Worm (Caenorhabditis elegans): ENCODE measurements around the gene F13H10.1.
A peak's percentile ranks its signal among the peaks of the same experiment; 100 is the strongest.
"Not testable (repeated sequence)": the region's sequence is repeated elsewhere in the genome, so short reads cannot be mapped to it uniquely, and the experiment has no call there.

F13H10.1 gene

ce11 chrIV:10985568-10986035 is 18.8 kb upstream of the F13H10.1 start, which contains the start of gene cyb-2.1:
Gene cyb-2.1 (plus strand): TSS chrIV:10985985.
- TF ChIP-seq him-1 (tag; optimal IDR thresholded peaks at IDR 0.05) (no peak), W03F9.2 (tag; optimal IDR thresholded peaks at IDR 0.05) (no peak), dao-5 (tag; optimal IDR thresholded peaks at IDR 0.05) (no peak)

DNA sequence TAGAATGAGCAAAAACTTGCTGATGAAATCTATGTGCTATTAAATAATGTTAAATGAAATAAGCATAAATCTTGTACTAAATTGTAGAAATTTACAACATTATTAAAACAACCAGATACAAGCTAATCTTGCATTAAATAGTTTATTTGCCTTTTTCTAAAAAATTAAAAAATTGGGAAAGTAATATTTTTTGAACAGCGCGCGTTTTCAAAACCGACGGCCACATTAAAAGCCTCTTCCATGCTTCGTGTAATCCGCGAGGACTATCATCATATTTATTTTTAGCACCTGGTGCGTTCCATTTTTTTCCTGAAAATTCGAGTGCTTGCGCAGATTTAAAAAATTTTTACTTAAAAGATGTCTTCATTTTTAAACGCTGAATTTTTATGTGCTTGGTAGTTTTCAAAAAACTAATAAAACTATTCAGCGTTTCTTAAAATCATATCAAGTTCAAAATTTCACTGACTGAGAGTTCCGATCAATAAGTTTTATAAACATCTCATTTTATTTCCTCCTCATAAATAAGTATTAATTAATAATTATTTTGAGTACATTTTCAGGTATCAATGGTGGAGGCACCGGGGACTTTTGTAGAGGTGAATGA is 16.9 kb upstream of the F13H10.1 start, which contains the start of gene Y43E12A.3:
Gene Y43E12A.3, plus strand, starts transcription at position 554 of the 604 bp plus-strand sequence.
- not testable (repeated sequence) for TF ChIP-seq W03F9.2, dao-5, him-1 (tag; optimal IDR thresholded peaks at IDR 0.05)

DNA sequence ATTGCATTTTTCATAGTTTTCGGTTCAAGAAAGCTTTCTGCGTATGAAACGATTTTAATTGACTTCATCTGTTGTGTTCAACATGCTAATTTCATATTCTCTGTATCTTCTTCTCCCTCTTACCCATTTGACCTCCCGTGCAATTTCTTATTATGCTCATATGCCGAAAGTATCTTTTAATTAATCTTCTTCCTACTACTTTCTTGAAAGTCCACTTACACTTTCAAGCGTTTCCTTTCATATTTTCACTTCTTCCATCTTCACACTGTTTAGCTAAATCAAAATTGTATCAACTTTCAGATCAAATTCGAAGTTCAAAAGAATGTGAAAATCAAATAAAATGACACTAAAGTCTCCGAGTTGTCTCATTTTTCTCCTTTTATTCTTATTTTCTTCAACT is 13.7 kb upstream of the F13H10.1 start, which contains the start of gene F13H10.5:
Gene F13H10.5, plus strand, starts transcription at position 301 of the 400 bp plus-strand sequence.
- TF ChIP-seq dao-5 (tag; optimal IDR thresholded peaks at IDR 0.05) (no peak), him-1 (tag; optimal IDR thresholded peaks at IDR 0.05) (no peak), W03F9.2 (tag; optimal IDR thresholded peaks at IDR 0.05) (no peak)

DNA sequence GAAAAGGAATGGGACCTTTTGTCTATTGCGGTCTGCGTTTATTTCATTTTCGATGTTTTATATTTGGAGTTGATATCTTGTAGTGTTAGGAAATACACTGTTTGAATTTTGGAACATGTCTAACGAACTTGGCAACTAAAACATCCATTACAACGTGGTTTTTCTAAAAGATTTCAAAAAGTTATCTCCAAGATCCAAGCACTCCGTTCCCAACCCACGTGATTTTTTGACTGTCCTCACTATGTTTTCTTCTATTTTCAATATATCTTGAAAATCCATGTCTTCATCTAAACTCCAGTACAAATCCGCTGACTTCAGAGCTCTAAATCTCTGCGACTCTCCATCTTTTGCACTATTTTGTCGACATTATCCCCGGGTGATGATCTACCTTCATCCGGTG is 2.8 kb upstream of the F13H10.1 start, which contains the start of gene F13H10.9:
Gene F13H10.9, plus strand, starts transcription at position 301 of the 400 bp plus-strand sequence.
- no peak for TF ChIP-seq W03F9.2 (tag; optimal IDR thresholded peaks at IDR 0.05)
- no peak for TF ChIP-seq dao-5 (tag; optimal IDR thresholded peaks at IDR 0.05)
- no peak for TF ChIP-seq him-1 (tag; optimal IDR thresholded peaks at IDR 0.05)

- TF ChIP-seq dao-5 (tag; optimal IDR thresholded peaks at IDR 0.05) (no peak), W03F9.2 (tag; optimal IDR thresholded peaks at IDR 0.05) (no peak), him-1 (tag; optimal IDR thresholded peaks at IDR 0.05) (no peak)
Measured at ce11 chrIV:11006383-11006782, 2.0 kb downstream of the F13H10.1 start.

DNA sequence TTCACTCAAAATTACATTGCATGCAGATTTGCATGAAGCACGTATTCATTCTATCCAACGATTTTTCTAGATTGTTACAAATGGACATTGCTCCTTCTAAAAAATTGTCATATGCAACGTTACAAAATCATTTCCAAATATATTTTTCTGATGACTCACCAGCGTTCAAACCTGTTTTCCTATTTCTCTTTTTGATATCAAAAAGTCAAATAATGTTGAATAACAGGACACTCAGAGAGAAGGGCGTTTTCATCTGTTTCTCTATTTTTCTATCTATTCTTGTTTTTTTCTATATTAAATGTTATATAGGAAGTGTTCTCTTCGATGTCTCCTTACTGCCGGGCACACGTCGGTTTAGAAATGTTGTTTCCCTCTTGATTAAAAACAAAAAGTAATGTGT is 2.5 kb downstream of the F13H10.1 start:
- TF ChIP-seq dao-5 (tag; optimal IDR thresholded peaks at IDR 0.05): no peak

DNA sequence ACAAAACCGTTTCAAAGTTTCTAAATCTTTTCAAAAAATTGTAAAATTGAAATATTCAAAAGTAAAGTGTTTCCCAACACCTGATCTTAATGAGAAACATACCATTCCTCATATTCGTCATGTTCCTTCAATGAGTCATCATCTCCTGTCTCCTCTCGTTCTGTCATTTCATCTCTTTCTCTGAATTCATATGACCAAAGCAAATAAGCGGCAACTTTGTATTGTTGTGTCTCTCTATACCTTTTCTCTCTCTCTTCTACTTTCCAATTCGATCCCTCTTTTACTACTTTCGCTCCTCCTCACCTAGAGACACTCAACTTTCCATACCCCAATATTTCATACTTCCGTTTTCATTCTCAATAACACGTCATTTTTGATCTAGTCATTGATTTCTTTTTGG is 3.9 kb downstream of the F13H10.1 start:
- TF ChIP-seq W03F9.2 (tag; optimal IDR thresholded peaks at IDR 0.05) (no peak), him-1 (tag; optimal IDR thresholded peaks at IDR 0.05) (no peak), dao-5 (tag; optimal IDR thresholded peaks at IDR 0.05) (no peak)

ce11 chrIV:11008996-11009395 is 4.6 kb downstream of the F13H10.1 start, which contains the start of gene F13H10.6:
Gene F13H10.6 (plus strand): TSS chrIV:11009296.
- TF ChIP-seq dao-5 (tag; optimal IDR thresholded peaks at IDR 0.05) (no peak), W03F9.2 (tag; optimal IDR thresholded peaks at IDR 0.05) (no peak), him-1 (tag; optimal IDR thresholded peaks at IDR 0.05) (no peak)

DNA sequence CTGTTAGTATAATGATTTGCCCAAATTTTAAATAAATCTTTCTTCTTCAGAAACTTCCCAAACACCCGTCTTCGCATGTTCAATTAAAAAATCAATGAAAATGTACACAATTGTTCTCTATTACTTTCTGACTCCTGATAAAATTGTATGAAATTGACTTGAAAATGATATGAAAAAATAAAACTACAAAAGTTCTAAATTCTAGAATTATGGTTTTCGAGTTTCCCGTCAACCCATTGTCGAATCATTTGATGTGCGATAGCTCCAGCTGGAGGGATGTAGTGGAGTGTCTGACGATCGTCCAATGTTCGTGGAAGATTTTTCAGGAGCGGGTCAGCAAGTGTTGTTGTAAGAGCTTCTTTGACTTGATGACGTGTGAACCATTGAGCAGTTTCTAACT is 5.6 kb downstream of the F13H10.1 start:
- TF ChIP-seq him-1 (tag; optimal IDR thresholded peaks at IDR 0.05) (no peak), dao-5 (tag; optimal IDR thresholded peaks at IDR 0.05) (no peak), W03F9.2 (tag; optimal IDR thresholded peaks at IDR 0.05) (no peak)

DNA sequence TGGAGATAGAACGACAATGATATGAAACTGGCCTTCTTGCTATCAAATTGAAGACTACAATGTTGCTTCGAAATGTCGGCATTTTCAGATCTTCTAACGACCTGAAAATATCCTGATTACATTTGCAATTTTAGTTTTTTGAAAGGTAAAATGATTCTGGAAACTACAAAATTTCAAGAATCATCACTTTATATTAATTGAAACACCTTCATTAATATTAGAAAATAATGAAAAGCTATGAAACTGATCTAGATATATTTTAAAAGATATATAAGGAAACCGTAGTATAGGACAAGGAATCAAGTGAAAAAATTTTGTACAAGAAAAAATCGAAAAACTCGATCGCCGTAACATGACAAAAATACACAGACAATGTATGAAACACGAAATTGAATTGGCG is 7.5 kb downstream of the F13H10.1 start, which contains the start of gene ndx-9:
Gene ndx-9, minus strand, starts transcription at position 101 of the 400 bp plus-strand sequence.
- no peak for TF ChIP-seq dao-5 (tag; optimal IDR thresholded peaks at IDR 0.05)
- no peak for TF ChIP-seq W03F9.2 (tag; optimal IDR thresholded peaks at IDR 0.05)
- no peak for TF ChIP-seq him-1 (tag; optimal IDR thresholded peaks at IDR 0.05)

DNA sequence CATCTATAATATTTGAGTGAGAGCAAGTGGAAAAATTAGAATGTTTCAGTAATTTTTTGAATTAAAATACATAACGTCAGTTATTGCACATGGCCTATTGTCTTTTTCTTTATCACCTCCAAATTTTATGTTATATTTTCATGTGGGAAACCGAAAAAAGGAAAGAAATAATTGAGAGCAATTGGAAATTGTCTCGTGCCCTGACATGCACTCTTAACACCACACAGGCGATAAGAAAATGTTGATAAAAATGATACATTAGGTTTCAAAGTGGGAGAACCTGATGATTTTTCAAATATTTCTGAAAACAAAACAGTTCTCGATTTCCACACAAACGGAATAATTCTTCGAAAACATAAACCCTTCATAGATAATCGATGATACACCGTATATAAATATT is 11.5 kb downstream of the F13H10.1 start, which contains the start of gene F13H10.3:
Gene F13H10.3, minus strand, starts transcription at position 73 of the 400 bp plus-strand sequence.
- no peak for TF ChIP-seq W03F9.2 (tag; optimal IDR thresholded peaks at IDR 0.05)
- no peak for TF ChIP-seq dao-5 (tag; optimal IDR thresholded peaks at IDR 0.05)
- TF ChIP-seq him-1 (tag; optimal IDR thresholded peaks at IDR 0.05): no peak

DNA sequence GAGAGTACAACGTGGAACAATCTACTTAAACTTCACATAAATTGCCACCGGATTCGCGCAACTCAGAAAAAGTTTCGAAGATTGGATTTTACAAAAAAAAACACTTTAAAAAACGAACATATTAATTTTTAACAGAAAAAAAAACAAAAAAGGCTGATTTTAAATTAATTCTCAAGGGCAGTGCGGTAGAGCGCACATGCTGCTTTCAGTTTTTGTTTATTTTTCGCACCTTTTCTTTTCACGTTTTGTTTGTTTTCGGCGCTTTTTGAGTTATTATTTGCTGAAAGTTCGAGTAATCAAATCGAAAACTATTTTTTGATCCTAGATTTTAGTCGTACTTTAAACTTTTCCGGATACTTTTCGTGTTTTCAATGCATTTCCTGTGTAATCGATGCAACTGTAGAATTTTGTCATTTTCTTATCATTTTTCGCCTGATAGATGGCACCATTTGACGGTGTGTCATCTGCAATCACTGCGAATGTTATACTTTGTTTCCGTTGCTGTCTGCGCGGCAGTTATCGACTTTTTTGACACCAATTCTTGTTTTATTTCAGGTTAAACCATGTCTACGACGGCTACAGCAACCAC is 15.7 kb downstream of the F13H10.1 start, which contains the start of gene F13H10.8:
Gene F13H10.8, plus strand, starts transcription at position 556 of the 589 bp plus-strand sequence.
- TF ChIP-seq dao-5 (tag; optimal IDR thresholded peaks at IDR 0.05): no peak
- no peak for TF ChIP-seq him-1 (tag; optimal IDR thresholded peaks at IDR 0.05)
- TF ChIP-seq W03F9.2 (tag; optimal IDR thresholded peaks at IDR 0.05): peak; percentile 61

- TF ChIP-seq him-1 (tag; optimal IDR thresholded peaks at IDR 0.05) (no peak), dao-5 (tag; optimal IDR thresholded peaks at IDR 0.05) (no peak), W03F9.2 (tag; optimal IDR thresholded peaks at IDR 0.05) (no peak)
Measured at ce11 chrIV:11021512-11022268, 17.3 kb downstream of the F13H10.1 start, which contains the start of gene mogs-1. Gene mogs-1 (minus strand): TSS chrIV:11021928.

All from whole organism, L4/young adult.